Worm (Caenorhabditis elegans): ENCODE results near the gene asp-1.

The asp-1 gene

DNA sequence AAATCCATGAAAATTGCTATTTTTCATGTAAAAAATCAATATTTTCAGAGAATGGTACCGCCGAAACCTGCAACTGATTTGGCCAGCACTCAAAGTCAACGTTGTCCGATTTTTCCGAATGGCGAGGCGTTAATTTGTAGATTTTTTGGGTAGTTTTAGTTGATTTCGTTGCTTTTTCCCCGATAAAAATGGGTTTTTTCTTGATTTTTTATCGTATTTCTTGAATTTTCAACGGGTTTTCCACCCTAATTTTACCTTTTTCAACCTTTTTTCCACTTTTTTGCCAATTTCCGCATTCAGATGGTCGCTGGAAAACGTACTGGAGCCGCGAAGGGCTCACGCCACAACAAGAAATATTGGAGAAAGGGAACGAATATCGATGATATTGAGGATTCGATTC lies 48.9 kb downstream of the asp-1 start, which contains the start of gene Y39B6A.33:
TSS of gene Y39B6A.33 (plus strand) at position 301 of the 400 bp plus-strand sequence.
- TF ChIP-seq mab-5 (tag; optimal IDR thresholded peaks at IDR 0.05) (no peak), lsy-2 (tag; optimal IDR thresholded peaks at IDR 0.05) (no peak), sptf-1 (tag; optimal IDR thresholded peaks at IDR 0.05) (no peak), elt-3 (tag; optimal IDR thresholded peaks at IDR 0.05) (no peak), nhr-2 (tag; optimal IDR thresholded peaks at IDR 0.05) (no peak), zip-8 (tag; optimal IDR thresholded peaks at IDR 0.05) (no peak), pha-4 (tag; optimal IDR thresholded peaks at IDR 0.05) (no peak), nhr-237 (tag; optimal IDR thresholded peaks at IDR 0.05) (no peak), elt-1 (tag; optimal IDR thresholded peaks at IDR 0.05; ENCODE audit: borderline replicate concordance, insufficient read depth) (no peak), nhr-12 (tag; optimal IDR thresholded peaks at IDR 0.05) (no peak), ham-2 (GFP tag; optimal IDR thresholded peaks at IDR 0.05) (no peak), blmp-1 (tag; optimal IDR thresholded peaks at IDR 0.05) (no peak)

DNA sequence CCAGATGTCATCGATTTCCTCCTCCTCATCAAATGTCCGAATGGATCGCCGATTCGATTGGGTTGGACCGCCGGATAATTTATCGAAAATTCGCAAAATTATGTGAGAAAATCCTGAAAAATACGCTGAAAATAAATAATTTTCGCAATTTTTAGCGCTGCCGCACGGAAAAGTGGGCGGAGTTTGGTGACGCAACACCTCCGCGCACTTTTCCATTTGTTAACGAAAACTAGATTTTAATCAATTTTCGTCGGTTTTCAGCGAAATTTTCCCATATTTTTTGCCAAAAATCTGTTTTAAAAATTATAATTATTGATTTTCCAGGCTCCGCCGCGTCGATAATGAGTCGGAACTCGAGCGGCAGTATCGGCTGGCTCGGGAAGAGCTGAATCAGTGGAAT lies 49.5 kb downstream of the asp-1 start, which contains the start of gene Y39B6A.34:
TSS of gene Y39B6A.34 (plus strand) at position 3 of the 400 bp plus-strand sequence.
- no peak for TF ChIP-seq ceh-39 (tag; optimal IDR thresholded peaks at IDR 0.05)
- TF ChIP-seq elt-3 (tag; optimal IDR thresholded peaks at IDR 0.05): no peak
- peak; percentile 38 for TF ChIP-seq ces-1 (GFP tag; optimal IDR thresholded peaks at IDR 0.05)
- peak; percentile 21 for TF ChIP-seq M03D4.4 (tag; optimal IDR thresholded peaks at IDR 0.05)
- peak; percentile 24 for TF ChIP-seq drap-1 (GFP tag; optimal IDR thresholded peaks at IDR 0.05)
- TF ChIP-seq hlh-1 (tag; optimal IDR thresholded peaks at IDR 0.05): peak; percentile 1
- peak; percentile 75 for TF ChIP-seq zip-8 (tag; optimal IDR thresholded peaks at IDR 0.05)
- no peak for TF ChIP-seq snpc-4 (tag; optimal IDR thresholded peaks at IDR 0.05)

DNA sequence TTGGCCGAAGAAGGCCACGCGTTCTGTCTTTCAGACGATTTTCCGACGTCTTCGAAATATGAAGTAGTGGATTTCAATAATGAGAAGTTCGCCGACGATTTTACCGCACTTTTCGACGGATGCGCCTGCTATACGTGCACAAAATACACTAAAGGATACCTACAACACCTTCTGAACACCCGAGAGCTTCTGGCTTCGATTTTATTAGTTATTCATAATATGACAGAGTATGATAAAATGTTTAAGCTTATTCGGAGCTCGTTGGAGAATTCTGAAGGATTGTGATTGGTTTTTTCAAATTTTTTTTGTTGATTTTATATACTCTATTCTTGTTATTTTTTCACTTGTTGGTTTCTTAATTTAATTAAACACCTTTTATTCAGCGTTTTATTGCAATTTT lies 50.0 kb downstream of the asp-1 start:
- TF ChIP-seq flh-1 (GFP tag; optimal IDR thresholded peaks at IDR 0.05): no peak
